Worm (Caenorhabditis elegans) whole organism, late embryonic: ENCODE data around the gene F49E8.6.
A peak's percentile ranks its signal among the peaks of the same experiment; 100 is the strongest.

Source experiments
- K02D7.2 ChIP-seq: sonication (generic microtip); optimal IDR thresholded peaks from 2 replicates; lab custom pipeline; 2017; ENCODE audit warnings: mild to moderate bottlenecking, missing genetic modification characterization, missing compliant biosample characterization
- ama-1 ChIP-seq: fragments of 150-350 bp; optimal IDR thresholded peaks from 2 replicates; lab custom pipeline; 2014
- ceh-19 ChIP-seq: fragments of 200-800 bp; sonication (Bioruptor generic); optimal IDR thresholded peaks from 2 replicates; lab custom pipeline; 2018; ENCODE audit warnings: mild to moderate bottlenecking, missing genetic modification characterization, missing compliant biosample characterization
- ceh-22 ChIP-seq: sonication (generic microtip); optimal IDR thresholded peaks from 2 replicates; lab custom pipeline; 2017; ENCODE audit warnings: missing biosample characterization, missing genetic modification characterization
- elt-2 ChIP-seq: sonication (generic microtip); optimal IDR thresholded peaks from 2 replicates; lab custom pipeline; 2016; ENCODE audit warnings: missing genetic modification reagents, missing genetic modification characterization, missing compliant biosample characterization
- ets-4 ChIP-seq: sonication (generic microtip); optimal IDR thresholded peaks from 2 replicates; lab custom pipeline; 2016; ENCODE audit warnings: missing genetic modification characterization, missing compliant biosample characterization
- fkh-10 ChIP-seq: fragments of 150-350 bp; optimal IDR thresholded peaks from 2 replicates; lab custom pipeline; 2014; ENCODE audit warnings: missing biosample characterization, missing genetic modification reagents, missing genetic modification characterization
- hlh-6 ChIP-seq: sonication (generic microtip); optimal IDR thresholded peaks from 2 replicates; lab custom pipeline; 2016; ENCODE audit warnings: missing genotype, missing genetic modification characterization, missing compliant biosample characterization
- mec-3 ChIP-seq: sonication (generic microtip); optimal IDR thresholded peaks from 2 replicates; lab custom pipeline; 2016; ENCODE audit warnings: borderline replicate concordance, missing genetic modification characterization, missing compliant biosample characterization
- nfya-1 ChIP-seq: sonication (generic microtip); optimal IDR thresholded peaks from 2 replicates; lab custom pipeline; 2017; ENCODE audit warnings: missing genetic modification characterization, mild to moderate bottlenecking, missing compliant biosample characterization, antibody characterized with exemption, moderate library complexity
- odd-2 ChIP-seq: sonication (generic microtip); optimal IDR thresholded peaks from 2 replicates; lab custom pipeline; 2017; ENCODE audit warnings: antibody characterized with exemption, mild to moderate bottlenecking, missing genetic modification characterization, missing compliant biosample characterization
- pha-4 ChIP-seq: fragments of 150-350 bp; optimal IDR thresholded peaks from 2 replicates; lab custom pipeline; 2018; ENCODE audit warnings: missing biosample characterization, missing genetic modification reagents, missing genetic modification characterization
- ref-2 ChIP-seq: sonication (generic microtip); optimal IDR thresholded peaks from 2 replicates; lab custom pipeline; 2016; ENCODE audit warnings: missing genetic modification characterization, missing compliant biosample characterization
- unc-86 ChIP-seq: sonication (generic microtip); optimal IDR thresholded peaks from 2 replicates; lab custom pipeline; 2016; ENCODE audit warnings: missing genetic modification characterization, missing compliant biosample characterization

DNA sequence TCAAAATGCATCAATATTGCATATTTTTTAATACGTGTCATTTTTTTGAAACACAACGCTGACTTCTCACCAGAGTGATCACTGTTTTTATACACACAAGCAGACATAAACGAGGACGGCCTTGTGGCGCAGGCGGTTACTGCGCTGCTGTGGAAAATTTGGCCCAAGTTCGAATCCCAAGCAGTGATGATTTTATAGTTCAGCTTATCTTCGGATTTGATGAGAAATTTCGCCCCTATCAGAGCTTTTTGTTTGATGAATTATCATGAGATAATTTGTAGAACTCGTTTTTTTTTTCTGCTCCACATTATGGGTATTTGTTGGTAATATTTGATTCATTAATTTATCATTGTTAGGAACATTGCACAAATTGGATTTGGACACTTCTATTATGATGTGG, 19.5 kb upstream of the F49E8.6 start:
- TF ChIP-seq ref-2 (peak; percentile 93), ceh-19 (GFP tag; lab: Kevin White, UChicago) (peak; percentile 94), pha-4 (tag; lab: Kevin White, UChicago) (no peak), fkh-10 (GFP tag; lab: Kevin White, UChicago) (peak; percentile 88), ets-4 (tag; lab: Kevin White, UChicago) (peak; percentile 64), ceh-22 (tag; lab: Kevin White, UChicago) (peak; percentile 40), unc-86 (tag; lab: Kevin White, UChicago) (peak; percentile 94), K02D7.2 (peak; percentile 96), nfya-1 (tag; lab: Kevin White, UChicago) (peak; percentile 82), odd-2 (tag; lab: Kevin White, UChicago) (peak; percentile 64), ama-1 (lab: Kevin White, UChicago) (no peak), elt-2 (peak; percentile 98), hlh-6 (tag; lab: Kevin White, UChicago) (peak; percentile 98), mec-3 (peak; percentile 77)
